Fruit fly (Drosophila melanogaster): Measurements from ENCODE around the gene CG7394.
"Not testable (repeated sequence)": the region's sequence is repeated elsewhere in the genome, so short reads cannot be mapped to it uniquely, and the experiment has no call there.

The CG7394 gene

DNA sequence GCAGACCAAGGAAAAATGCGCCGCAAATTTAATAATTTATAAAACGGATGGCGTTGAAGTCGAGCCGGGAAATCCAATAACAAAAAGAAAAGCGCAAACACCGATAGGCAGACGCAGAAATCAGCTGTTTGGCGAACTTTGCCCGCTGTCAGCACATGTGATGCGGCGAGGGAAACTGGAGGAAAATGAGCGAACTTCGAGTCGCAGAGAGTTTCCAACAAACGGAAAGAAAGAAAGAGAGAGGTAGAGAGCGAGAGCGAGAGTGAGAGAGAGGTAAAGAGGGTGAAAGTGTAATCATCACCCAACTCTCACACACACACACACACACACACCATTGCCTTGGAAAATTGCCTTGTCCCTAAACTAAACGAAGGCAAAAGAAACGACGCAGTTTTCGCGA lies 4.6 kb upstream of the CG7394 start (continued):
- TF ChIP-seq Sox102F (GFP tag; optimal IDR thresholded peaks at IDR 0.05) (no peak), Lpt (GFP tag; optimal IDR thresholded peaks at IDR 0.05) (peak; percentile 28), CG32006 (GFP tag; optimal IDR thresholded peaks at IDR 0.05) (peak; percentile 0), CG9139 (GFP tag; optimal IDR thresholded peaks at IDR 0.05) (peak; percentile 83), CG3032 (tag; optimal IDR thresholded peaks at IDR 0.05) (no peak), CG8319 (GFP tag; optimal IDR thresholded peaks at IDR 0.05) (no peak), CG6792 (GFP tag; optimal IDR thresholded peaks at IDR 0.05) (no peak), Blimp-1 (GFP tag; optimal IDR thresholded peaks at IDR 0.05) (no peak), CG11762 (GFP tag; optimal IDR thresholded peaks at IDR 0.05; ENCODE audit: insufficient read depth) (peak; percentile 8), CG6854 (GFP tag; optimal IDR thresholded peaks at IDR 0.05) (no peak), CG15336 (GFP tag; IDR thresholded peaks at IDR 0.05) (peak; percentile 58; the same call in 1 of the 2 replicates)

DNA sequence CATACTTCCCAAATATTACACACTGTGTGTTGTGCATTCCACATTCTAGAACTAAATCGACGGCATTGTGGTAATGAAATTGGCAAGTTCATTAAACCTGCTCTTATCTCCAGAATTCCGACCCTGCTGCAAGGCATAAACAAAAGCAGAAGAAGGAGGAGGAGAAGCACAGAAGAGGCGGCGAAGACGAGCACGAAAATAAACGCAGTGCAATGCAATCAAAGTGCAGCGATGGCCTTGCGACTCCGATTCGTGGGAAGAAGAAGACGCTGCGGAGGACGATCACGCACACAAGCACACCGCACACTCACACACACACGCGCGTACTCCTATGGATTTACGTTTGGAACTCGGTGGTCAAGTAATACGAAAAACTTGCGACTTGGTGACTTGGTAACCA lies 911 bp upstream of the CG7394 start:
- TF ChIP-seq CG6854 (GFP tag; optimal IDR thresholded peaks at IDR 0.05) = no peak
- TF ChIP-seq CG4318 (GFP tag; optimal IDR thresholded peaks at IDR 0.05) = no peak
- peak; percentile 15 to 30 for TF ChIP-seq ss (GFP tag; optimal IDR thresholded peaks at IDR 0.05)
- TF ChIP-seq dac (GFP tag; optimal IDR thresholded peaks at IDR 0.05) = no peak
- no peak for TF ChIP-seq fd59A (GFP tag; optimal IDR thresholded peaks at IDR 0.05)
- TF ChIP-seq CG16779 (tag; optimal IDR thresholded peaks at IDR 0.05) = no peak
- no peak for TF ChIP-seq CG31627 (GFP tag; optimal IDR thresholded peaks at IDR 0.05)
- TF ChIP-seq CG15336 (GFP tag; IDR thresholded peaks at IDR 0.05) = no peak
- no peak for TF ChIP-seq Hr38 (GFP tag; optimal IDR thresholded peaks at IDR 0.05)
- no peak for TF ChIP-seq Lpt (GFP tag; optimal IDR thresholded peaks at IDR 0.05)
- TF ChIP-seq svp (GFP tag) = peak; percentile 98
- no peak for TF ChIP-seq Sox15 (GFP tag; optimal IDR thresholded peaks at IDR 0.05)
- no peak for TF ChIP-seq dsx (GFP tag; optimal IDR thresholded peaks at IDR 0.05; ENCODE audit: poor library complexity, severe bottlenecking)
- no peak for TF ChIP-seq Ets96B (tag; optimal IDR thresholded peaks at IDR 0.05)
- no peak for TF ChIP-seq CG6808 (GFP tag; optimal IDR thresholded peaks at IDR 0.05)
- TF ChIP-seq Hr39 (GFP tag; optimal IDR thresholded peaks at IDR 0.05) = peak; percentile 33
- peak; percentile 34; the same call in 2 of the 3 replicates for TF ChIP-seq CG6163 (GFP tag; IDR thresholded peaks at IDR 0.05)

DNA sequence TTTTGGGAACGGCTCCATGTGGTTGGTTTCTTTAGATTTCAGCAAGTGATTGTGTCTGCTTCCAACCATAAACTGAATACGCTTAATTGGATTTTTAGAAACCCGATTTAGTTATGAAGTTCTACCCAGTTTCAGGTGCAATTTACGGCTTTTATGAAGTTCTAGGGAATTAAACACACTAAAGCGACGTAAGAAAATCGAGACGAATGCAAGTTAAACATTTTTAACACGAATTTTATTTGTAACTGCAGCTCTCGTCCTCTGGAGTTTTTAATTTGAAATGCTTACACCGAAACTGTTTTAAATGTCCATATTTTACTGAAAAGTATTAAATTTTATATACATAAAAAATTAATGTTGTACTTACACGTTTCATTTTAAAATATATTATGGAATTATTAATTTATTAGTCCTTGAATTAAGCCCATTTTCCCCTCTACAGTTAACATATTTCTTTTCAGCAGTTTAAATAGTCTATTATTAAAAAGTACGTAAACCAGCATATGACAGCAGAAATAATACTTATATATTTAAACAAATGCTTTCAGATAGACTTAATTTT lies 2.3 kb downstream of the CG7394 start, which contains the start of the genes CG46412 and CG33267:
Gene CG46412 (minus strand): TSS at position 101 of the 562 bp plus-strand sequence.
Gene CG33267 (plus strand): TSS at position 512 of the 562 bp plus-strand sequence.
- TF ChIP-seq CG4318 (GFP tag; optimal IDR thresholded peaks at IDR 0.05) (no peak), acj6 (GFP tag; optimal IDR thresholded peaks at IDR 0.05) (no peak), CG16779 (tag; optimal IDR thresholded peaks at IDR 0.05) (no peak), eg (GFP tag; IDR thresholded peaks at IDR 0.05) (no peak), Lpt (GFP tag; optimal IDR thresholded peaks at IDR 0.05) (no peak), dac (GFP tag; optimal IDR thresholded peaks at IDR 0.05) (no peak), CG34406 (GFP tag; optimal IDR thresholded peaks at IDR 0.05) (no peak), OdsH (GFP tag; optimal IDR thresholded peaks at IDR 0.05) (no peak), spab (GFP tag; optimal IDR thresholded peaks at IDR 0.05) (no peak)

DNA sequence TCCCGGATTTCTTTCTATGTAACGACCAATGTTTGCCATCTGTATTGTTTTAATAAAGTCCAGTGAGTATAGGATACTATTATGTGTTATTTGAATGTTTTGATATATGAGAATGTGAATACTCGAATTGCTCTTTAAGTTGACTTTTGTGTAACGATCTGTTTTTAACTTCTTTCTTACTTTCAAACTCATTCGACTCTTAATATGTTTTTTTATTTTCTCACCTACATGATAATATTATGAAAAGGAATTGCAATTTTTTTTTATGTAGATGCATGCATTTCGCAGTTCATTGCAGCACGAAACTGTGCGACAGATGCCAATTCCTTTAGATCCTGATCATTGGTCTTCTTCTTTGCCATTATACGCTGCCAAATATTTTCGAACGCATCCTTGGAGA lies 12.8 kb downstream of the CG7394 start, which contains the start of gene CG33490:
Gene CG33490 (minus strand): TSS at position 101 of the 400 bp plus-strand sequence.
- TF ChIP-seq CG4318 (GFP tag; optimal IDR thresholded peaks at IDR 0.05) (no peak), Gug (GFP tag; IDR thresholded peaks at IDR 0.05) (no peak), Eip75B (GFP tag; optimal IDR thresholded peaks at IDR 0.05) (no peak)

DNA sequence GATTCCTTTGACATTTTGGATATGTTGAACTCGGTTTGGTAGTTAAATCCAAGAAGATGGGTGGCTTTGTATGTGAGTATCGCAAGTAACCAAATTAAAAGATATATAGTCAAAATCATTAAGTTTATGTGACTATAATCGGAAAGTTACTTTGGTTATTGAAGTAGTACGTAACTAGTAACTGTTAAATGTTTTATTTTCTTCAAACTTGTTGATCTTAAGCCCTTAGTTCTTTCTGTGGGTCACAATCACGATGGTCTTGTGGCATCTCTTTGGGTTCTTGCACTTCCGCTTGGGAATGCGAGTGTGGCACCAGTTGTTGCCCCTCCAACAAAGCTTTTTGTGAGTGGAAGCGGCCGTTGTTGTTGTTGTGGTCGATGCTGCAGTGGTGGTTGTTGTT lies 15.1 kb downstream of the CG7394 start, which contains the start of gene CG33489:
Gene CG33489 (minus strand): TSS at position 101 of the 400 bp plus-strand sequence.
- TF ChIP-seq CG6163 (GFP tag; IDR thresholded peaks at IDR 0.05); CG3032 (tag; optimal IDR thresholded peaks at IDR 0.05); CG11762 (GFP tag; optimal IDR thresholded peaks at IDR 0.05; ENCODE audit: insufficient read depth): not testable (repeated sequence)

Measured in whole organism, prepupa.